Fruit fly (Drosophila melanogaster) whole organism, wandering third instar larva: ENCODE measurements around the gene CG32052.

ENCODE experiments used
- CG32264 ChIP-seq: fragments of 200-800 bp; sonication (Bioruptor generic); optimal IDR thresholded peaks from 2 replicates; lab custom pipeline; 2016; ENCODE audit warnings: missing biosample characterization, missing genetic modification characterization
- CG9705 ChIP-seq: fragments of 200-800 bp; sonication (Bioruptor generic); optimal IDR thresholded peaks from 2 replicates; lab custom pipeline; 2018; ENCODE audit warnings: missing biosample characterization, mild to moderate bottlenecking, missing genetic modification characterization
- CrebA ChIP-seq: fragments of 200-800 bp; sonication (Bioruptor generic); optimal IDR thresholded peaks from 2 replicates; lab custom pipeline; 2016; ENCODE audit warnings: missing biosample characterization, mild to moderate bottlenecking, missing genetic modification characterization, borderline replicate concordance
- Dfd ChIP-seq: fragments of >200 bp; optimal IDR thresholded peaks from 2 replicates; lab custom pipeline; 2017; ENCODE audit warnings: missing biosample characterization, missing genetic modification characterization
- Dif ChIP-seq: fragments of 200-275, 200-300 bp; sonication (Bioruptor generic); optimal IDR thresholded peaks from 2 replicates; lab custom pipeline; 2018; ENCODE audit warnings: missing biosample characterization, missing genetic modification characterization; ENCODE audit not compliant: partially characterized antibody
- HLH106 ChIP-seq: fragments of 200-800 bp; optimal IDR thresholded peaks from 3 replicates; lab custom pipeline; 2019; ENCODE audit warnings: missing biosample characterization, mild to moderate bottlenecking, missing genetic modification characterization, moderate library complexity
- Hr78 ChIP-seq: fragments of >200 bp; optimal IDR thresholded peaks from 2 replicates; lab custom pipeline; 2017; ENCODE audit warnings: missing biosample characterization, missing genetic modification characterization
- Jra ChIP-seq: sonication (Bioruptor generic); optimal IDR thresholded peaks from 2 replicates; lab custom pipeline; 2016; ENCODE audit warnings: missing biosample characterization, missing genetic modification characterization
- Mio ChIP-seq: sonication (Bioruptor generic); optimal IDR thresholded peaks from 2 replicates; lab custom pipeline; 2016; ENCODE audit warnings: missing biosample characterization, missing genetic modification characterization
- Myc ChIP-seq: fragments of >200 bp; optimal IDR thresholded peaks from 2 replicates; lab custom pipeline; 2017
- OdsH ChIP-seq: fragments of 200-800 bp; sonication (Bioruptor generic); optimal IDR thresholded peaks from 2 replicates; lab custom pipeline; 2016; ENCODE audit warnings: missing biosample characterization, mild to moderate bottlenecking, missing genetic modification characterization
- Rel ChIP-seq, 2 experiments: fragments of 200-800 bp; sonication (Bioruptor generic) in 1 of 2; optimal IDR thresholded peaks; 2 replicates in 1 of 2; 3 replicates in 1 of 2; lab custom pipeline; 2016 to 2019; ENCODE audit warnings: mild to moderate bottlenecking in 2 of 2, missing biosample characterization in 2 of 2, missing genetic modification characterization in 2 of 2, moderate library complexity in 1 of 2
- Vsx2 ChIP-seq: fragments of 200-300, 225-300 bp; sonication (Bioruptor generic); optimal IDR thresholded peaks from 2 replicates; lab custom pipeline; 2018; ENCODE audit warnings: missing biosample characterization, missing genetic modification characterization; ENCODE audit not compliant: partially characterized antibody
- brk ChIP-seq: fragments of 200-800 bp; sonication (Bioruptor generic); optimal IDR thresholded peaks from 2 replicates; lab custom pipeline; 2016; ENCODE audit warnings: missing biosample characterization, mild to moderate bottlenecking, missing genetic modification characterization
- dl ChIP-seq, 2 experiments: fragments of 175-275, 200-275 bp in 1 of 2; fragments of 200-275 bp in 1 of 2; sonication (Bioruptor generic); optimal IDR thresholded peaks; lab custom pipeline; 2018; ENCODE audit warnings: mild to moderate bottlenecking in 2 of 2, missing biosample characterization in 2 of 2, missing genetic modification characterization in 2 of 2, moderate library complexity in 2 of 2; ENCODE audit not compliant: partially characterized antibody in 2 of 2, insufficient read depth in 1 of 2
- dmrt93B ChIP-seq: fragments of 200-800 bp; sonication (Bioruptor generic); optimal IDR thresholded peaks from 2 replicates; lab custom pipeline; 2018; ENCODE audit warnings: missing biosample characterization, mild to moderate bottlenecking, missing genetic modification characterization
- dsf ChIP-seq: sonication (Bioruptor generic); optimal IDR thresholded peaks from 2 replicates; lab custom pipeline; 2016; ENCODE audit warnings: missing biosample characterization, missing genetic modification characterization, borderline replicate concordance
- ey ChIP-seq: fragments of 200-800 bp; sonication (Bioruptor generic); optimal IDR thresholded peaks from 2 replicates; lab custom pipeline; 2016; ENCODE audit warnings: missing biosample characterization, missing genetic modification characterization
- fru ChIP-seq: fragments of 200-800 bp; sonication (Bioruptor generic); optimal IDR thresholded peaks from 3 replicates; lab custom pipeline; 2016; ENCODE audit warnings: missing biosample characterization, mild to moderate bottlenecking, missing genetic modification characterization
- h ChIP-seq: fragments of 200-800 bp; sonication (Bioruptor generic); optimal IDR thresholded peaks from 3 replicates; lab custom pipeline; 2016; ENCODE audit warnings: missing biosample characterization, mild to moderate bottlenecking, missing genetic modification characterization
- jim ChIP-seq: fragments of 175-275, 200-325 bp; sonication (Bioruptor generic); optimal IDR thresholded peaks from 2 replicates; lab custom pipeline; 2016; ENCODE audit warnings: missing biosample characterization, mild to moderate bottlenecking, missing genetic modification characterization
- lola ChIP-seq: fragments of >200 bp; optimal IDR thresholded peaks from 2 replicates; lab custom pipeline; 2017; ENCODE audit warnings: missing biosample characterization, missing genetic modification characterization
- pan ChIP-seq: fragments of >200 bp; optimal IDR thresholded peaks from 2 replicates; lab custom pipeline; 2017
- psq ChIP-seq: fragments of 200-800 bp; sonication (Bioruptor generic); optimal IDR thresholded peaks from 3 replicates; lab custom pipeline; 2017; ENCODE audit warnings: missing biosample characterization, mild to moderate bottlenecking, missing genetic modification characterization, moderate library complexity
- rgr ChIP-seq: fragments of 200-800 bp; sonication (Bioruptor generic); optimal IDR thresholded peaks from 3 replicates; lab custom pipeline; 2016; ENCODE audit warnings: missing biosample characterization, mild to moderate bottlenecking, missing genetic modification characterization
- sv ChIP-seq: fragments of 200-800 bp; sonication (Bioruptor generic); optimal IDR thresholded peaks from 3 replicates; lab custom pipeline; 2016; ENCODE audit warnings: missing biosample characterization, missing genetic modification characterization
- usp ChIP-seq: fragments of >200 bp; optimal IDR thresholded peaks from 2 replicates; lab custom pipeline; 2017; ENCODE audit warnings: missing biosample characterization, missing genetic modification characterization
- woc ChIP-seq: sonication (Bioruptor generic); optimal IDR thresholded peaks from 2 replicates; lab custom pipeline; 2016; ENCODE audit warnings: missing biosample characterization, mild to moderate bottlenecking, missing genetic modification characterization

The CG32052 gene

dm6 chr3L:9815705-9816104 is 28.9 kb downstream of the CG32052 start:
- TF ChIP-seq Hr78 (GFP tag; lab: Kevin White, UChicago) (no peak), dsf (GFP tag; lab: Kevin White, UChicago) (no peak), CrebA (GFP tag; lab: Kevin White, UChicago) (no peak), sv (GFP tag; lab: Kevin White, UChicago) (no peak), woc (no peak), HLH106 (no peak), Dfd (GFP tag; lab: Kevin White, UChicago) (no peak), OdsH (GFP tag; lab: Kevin White, UChicago) (no peak), Mio (GFP tag; lab: Kevin White, UChicago) (no peak), usp (GFP tag; lab: Kevin White, UChicago) (no peak), psq (GFP tag; lab: Kevin White, UChicago) (no peak), Jra (no peak), fru (no peak)
- TF ChIP-seq, all 38 proteins: peak for 0

- TF ChIP-seq h (GFP tag; lab: Kevin White, UChicago) (no peak), CG32264 (no peak), ey (GFP tag; lab: Kevin White, UChicago) (no peak), sv (GFP tag; lab: Kevin White, UChicago) (no peak), brk (GFP tag; lab: Kevin White, UChicago) (no peak), dsf (GFP tag; lab: Kevin White, UChicago) (no peak)
These were observed 33.4 kb downstream of the CG32052 start for dm6 chr3L:9820248-9820647.

- TF ChIP-seq HLH106 (no peak), CrebA (GFP tag; lab: Kevin White, UChicago) (no peak), fru (no peak), Dfd (GFP tag; lab: Kevin White, UChicago) (no peak), Rel (GFP tag; optimal IDR thresholded peaks at IDR 0.05; lab: Kevin White, UChicago) (no peak), Rel (tag; optimal IDR thresholded peaks at IDR 0.05; lab: Kevin White, UChicago) (no peak), dmrt93B (GFP tag; lab: Kevin White, UChicago) (no peak), Vsx2 (no peak), psq (GFP tag; lab: Kevin White, UChicago) (no peak), dsf (GFP tag; lab: Kevin White, UChicago) (no peak), CG9705 (GFP tag; lab: Kevin White, UChicago) (no peak), Mio (GFP tag; lab: Kevin White, UChicago) (no peak), pan (no peak), jim (no peak)
These were observed 34.4 kb downstream of the CG32052 start for dm6 chr3L:9821138-9821681.

- TF ChIP-seq CG9705 (GFP tag; lab: Kevin White, UChicago) = no peak
- no peak for TF ChIP-seq Myc (lab: Kevin White, UChicago)
- TF ChIP-seq h (GFP tag; lab: Kevin White, UChicago) = no peak
These were observed 37.0 kb downstream of the CG32052 start, which contains the start of gene Ilp5 for dm6 chr3L:9823797-9824196. Gene Ilp5, minus strand, starts transcription at chr3L:9823897.

- TF ChIP-seq lola (GFP tag; lab: Kevin White, UChicago) = no peak
- TF ChIP-seq dl (GFP tag; optimal IDR thresholded peaks at IDR 0.05; lab: Kevin White, UChicago; ENCODE audit: insufficient read depth in 1 of 2, partially characterized antibody in 2 of 2) = no peak
- TF ChIP-seq Dfd (GFP tag; lab: Kevin White, UChicago) = no peak
- no peak for TF ChIP-seq rgr
- no peak for TF ChIP-seq jim
- TF ChIP-seq Dif (GFP tag; lab: Kevin White, UChicago) = no peak
- TF ChIP-seq, all 38 proteins: peak for 0
These were observed 37.4 kb downstream of the CG32052 start for dm6 chr3L:9824226-9824625.

- no peak for TF ChIP-seq CG9705 (GFP tag; lab: Kevin White, UChicago)
- TF ChIP-seq ey (GFP tag; lab: Kevin White, UChicago) = no peak
- TF ChIP-seq Dif (GFP tag; lab: Kevin White, UChicago) = no peak
- no peak for TF ChIP-seq rgr
- TF ChIP-seq fru = no peak
- no peak for TF ChIP-seq HLH106
- TF ChIP-seq Myc (lab: Kevin White, UChicago) = no peak
- TF ChIP-seq dsf (GFP tag; lab: Kevin White, UChicago) = no peak
- no peak for TF ChIP-seq CG32264
- no peak for TF ChIP-seq h (GFP tag; lab: Kevin White, UChicago)
- TF ChIP-seq woc = no peak
- TF ChIP-seq brk (GFP tag; lab: Kevin White, UChicago) = no peak
These were observed 42.3 kb downstream of the CG32052 start for dm6 chr3L:9829154-9829553.
